In the genomic region with DNA sequence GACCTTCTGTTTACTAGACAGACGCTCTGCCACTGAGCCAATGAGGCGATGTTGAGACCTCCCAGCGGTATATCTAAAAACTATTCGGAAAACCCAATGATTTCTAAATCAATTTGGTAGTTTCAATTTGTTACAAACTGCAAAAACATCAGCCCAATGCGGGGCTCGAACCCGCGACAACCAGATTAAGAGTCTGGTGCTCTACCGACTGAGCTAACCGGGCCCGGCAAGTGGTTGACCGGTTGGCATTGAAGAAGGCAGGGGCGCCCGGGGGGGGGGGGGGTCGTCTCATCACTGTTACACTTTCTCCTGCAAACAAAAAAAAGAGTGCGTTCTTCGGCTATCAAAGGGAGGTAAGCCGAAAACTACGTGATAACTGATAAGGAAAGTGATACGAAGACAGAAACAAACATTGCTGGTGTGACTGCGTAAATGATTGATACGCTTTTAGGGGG, we compare ENCODE assay signal across 2 worm cellular contexts.
TF ChIP-seq lines count a peak whose summit lies in the region.

No protein-coding gene starts in this region.

TF ChIP-seq in whole organism, L4 larva, 104 proteins besides CTCF, POLR2A, EP300 and RAD21 (continued from another document and continues in another):
- TF ChIP-seq nhr-25 (tag; optimal IDR thresholded peaks at IDR 0.05; lab: Kevin White, UChicago; ENCODE audit: borderline replicate concordance, insufficient read depth), result no peak
- peak; percentile 73; the same call in 1 of the 2 replicates for TF ChIP-seq zfp-3 (GFP tag; conservative IDR thresholded peaks at IDR 0.05; lab: Robert Waterston, UW)
- peak; percentile 72; the same call in 1 of the 2 replicates for TF ChIP-seq lim-7 (GFP tag; IDR thresholded peaks at IDR 0.05; lab: Robert Waterston, UW)
- no peak; the same call in 1 of the 2 replicates for TF ChIP-seq Y75B8A.6 (GFP tag; IDR thresholded peaks at IDR 0.05; lab: Robert Waterston, UW)
- TF ChIP-seq aha-1 (tag; lab: Kevin White, UChicago), result peak; percentile 71
- TF ChIP-seq vab-7 (GFP tag; IDR thresholded peaks at IDR 0.05; lab: Robert Waterston, UW), result peak; percentile 84
- TF ChIP-seq ceh-20 (GFP tag; IDR thresholded peaks at IDR 0.05; lab: Robert Waterston, UW), result peak; percentile 59; the same call in 1 of the 2 replicates
- TF ChIP-seq T20F7.1 (GFP tag; optimal IDR thresholded peaks at IDR 0.05; lab: Kevin White, UChicago), result no peak
- no peak for TF ChIP-seq nhr-77 (tag; optimal IDR thresholded peaks at IDR 0.05; lab: Kevin White, UChicago)
- peak; percentile 81 for TF ChIP-seq F26F4.8 (GFP tag; conservative IDR thresholded peaks at IDR 0.05; lab: Robert Waterston, UW)
- TF ChIP-seq madf-5 (GFP tag; IDR thresholded peaks at IDR 0.05; lab: Robert Waterston, UW), result peak; percentile 58 to 81; a peak in 2 of 4 replicates
- TF ChIP-seq ZK546.5 (tag; optimal IDR thresholded peaks at IDR 0.05; lab: Kevin White, UChicago), result no peak
- TF ChIP-seq ceh-28 (tag; optimal IDR thresholded peaks at IDR 0.05; lab: Kevin White, UChicago), result no peak
- TF ChIP-seq nhr-76 (tag; optimal IDR thresholded peaks at IDR 0.05; lab: Kevin White, UChicago), result no peak
- TF ChIP-seq pha-4 (GFP tag; IDR thresholded peaks at IDR 0.05; lab: Robert Waterston, UW), result peak; percentile 85
- TF ChIP-seq pha-4 (tag; optimal IDR thresholded peaks at IDR 0.05; lab: Kevin White, UChicago), result no peak
- no peak; the same call in 1 of the 2 replicates for TF ChIP-seq daf-19 (GFP tag; conservative IDR thresholded peaks at IDR 0.05; lab: Robert Waterston, UW)
- TF ChIP-seq nhr-41 (GFP tag; IDR thresholded peaks at IDR 0.05; lab: Robert Waterston, UW), result 0 out of 2 replicates have a peak, but pooled peaks have one; percentile 45
- TF ChIP-seq cey-2 (tag; optimal IDR thresholded peaks at IDR 0.05; lab: Kevin White, UChicago; ENCODE audit: borderline replicate concordance, insufficient read depth), result no peak
- no peak for TF ChIP-seq snpc-4 (tag; optimal IDR thresholded peaks at IDR 0.05; lab: Kevin White, UChicago)
- TF ChIP-seq hmg-1.1 (GFP tag; IDR thresholded peaks at IDR 0.05; lab: Robert Waterston, UW), result peak; percentile 75; the same call in 1 of the 2 replicates
- TF ChIP-seq arid-1 (GFP tag; conservative IDR thresholded peaks at IDR 0.05; lab: Robert Waterston, UW), result no peak
- TF ChIP-seq ces-1 (GFP tag; optimal IDR thresholded peaks at IDR 0.05; lab: Kevin White, UChicago), result no peak
- TF ChIP-seq dmd-9 (GFP tag; IDR thresholded peaks at IDR 0.05; lab: Robert Waterston, UW), result peak; percentile 78
- no peak for TF ChIP-seq F37D6.2 (tag; optimal IDR thresholded peaks at IDR 0.05; lab: Kevin White, UChicago)
- peak; percentile 53; the same call in 1 of the 2 replicates for TF ChIP-seq saeg-2 (GFP tag; IDR thresholded peaks at IDR 0.05; lab: Robert Waterston, UW)
- peak; percentile 77 for TF ChIP-seq php-3 (GFP tag; IDR thresholded peaks at IDR 0.05; lab: Robert Waterston, UW)
- TF ChIP-seq lin-1 (GFP tag; IDR thresholded peaks at IDR 0.05; lab: Robert Waterston, UW), result 0 out of 2 replicates have a peak, but pooled peaks have one; percentile 65
- TF ChIP-seq nhr-48 (tag; optimal IDR thresholded peaks at IDR 0.05; lab: Kevin White, UChicago), result peak; percentile 4
- TF ChIP-seq nhr-102 (tag; optimal IDR thresholded peaks at IDR 0.05; lab: Kevin White, UChicago), result peak; percentile 50
- TF ChIP-seq fos-1 (tag; optimal IDR thresholded peaks at IDR 0.05; lab: Kevin White, UChicago), result no peak
- peak; percentile 67 for TF ChIP-seq ctbp-1 (GFP tag; IDR thresholded peaks at IDR 0.05; lab: Robert Waterston, UW)
- no peak for TF ChIP-seq lin-39 (tag; optimal IDR thresholded peaks at IDR 0.05; lab: Kevin White, UChicago)
- TF ChIP-seq dmd-6 (GFP tag; IDR thresholded peaks at IDR 0.05; lab: Robert Waterston, UW), result peak; percentile 81
- peak; percentile 37 for TF ChIP-seq mes-2 (tag; optimal IDR thresholded peaks at IDR 0.05; lab: Kevin White, UChicago; ENCODE audit: poor library complexity, severe bottlenecking)
- TF ChIP-seq madf-9 (GFP tag; conservative IDR thresholded peaks at IDR 0.05; lab: Robert Waterston, UW), result peak; percentile 26; the same call in 1 of the 2 replicates
- no peak for TF ChIP-seq daf-8 (GFP tag; IDR thresholded peaks at IDR 0.05; lab: Robert Waterston, UW)
- no peak for TF ChIP-seq fkh-10 (GFP tag; optimal IDR thresholded peaks at IDR 0.05; lab: Kevin White, UChicago)
- TF ChIP-seq set-16 (GFP tag; IDR thresholded peaks at IDR 0.05; lab: Robert Waterston, UW), result peak; percentile 95
- TF ChIP-seq ceh-32 (tag; optimal IDR thresholded peaks at IDR 0.05; lab: Kevin White, UChicago; ENCODE audit: poor library complexity), result no peak
- TF ChIP-seq ZK337.2 (GFP tag; IDR thresholded peaks at IDR 0.05; lab: Robert Waterston, UW), result no peak
- peak; percentile 80; the same call in 1 of the 2 replicates for TF ChIP-seq snpc-1.2 (GFP tag; IDR thresholded peaks at IDR 0.05; lab: Robert Waterston, UW)
- peak; percentile 84 for TF ChIP-seq Y48G9A.11 (GFP tag; IDR thresholded peaks at IDR 0.05; lab: Robert Waterston, UW)
- no peak for TF ChIP-seq ama-1 (optimal IDR thresholded peaks at IDR 0.05; lab: Kevin White, UChicago)
- no peak for TF ChIP-seq nhr-237 (tag; optimal IDR thresholded peaks at IDR 0.05; lab: Kevin White, UChicago)
- TF ChIP-seq zfp-2 (tag; optimal IDR thresholded peaks at IDR 0.05; lab: Kevin White, UChicago), result peak; percentile 6
- no peak for TF ChIP-seq mxl-2 (GFP tag; conservative IDR thresholded peaks at IDR 0.05; lab: Robert Waterston, UW)
- TF ChIP-seq attf-4 (tag; optimal IDR thresholded peaks at IDR 0.05; lab: Kevin White, UChicago), result no peak
- peak; percentile 8 for TF ChIP-seq F49E8.2 (tag; optimal IDR thresholded peaks at IDR 0.05; lab: Kevin White, UChicago; ENCODE audit: borderline replicate concordance)
- TF ChIP-seq zip-11 (GFP tag; IDR thresholded peaks at IDR 0.05; lab: Robert Waterston, UW), result no peak
- TF ChIP-seq nhr-28 (tag; optimal IDR thresholded peaks at IDR 0.05; lab: Kevin White, UChicago), result peak; percentile 68
- TF ChIP-seq nhr-6 (tag; optimal IDR thresholded peaks at IDR 0.05; lab: Kevin White, UChicago), result no peak
- TF ChIP-seq lir-3 (tag; optimal IDR thresholded peaks at IDR 0.05; lab: Kevin White, UChicago), result peak; percentile 48
- no peak for TF ChIP-seq daf-12 (tag; optimal IDR thresholded peaks at IDR 0.05; lab: Kevin White, UChicago)
- TF ChIP-seq unc-62 (GFP tag; optimal IDR thresholded peaks at IDR 0.05 in 1 of 2; lab: Kevin White, UChicago), result no peak
- no peak for TF ChIP-seq unc-62 (tag; optimal IDR thresholded peaks at IDR 0.05; lab: Kevin White, UChicago)
- no peak for TF ChIP-seq skn-1 (tag; optimal IDR thresholded peaks at IDR 0.05; lab: Kevin White, UChicago)
- TF ChIP-seq Y105C5A.15 (GFP tag; IDR thresholded peaks at IDR 0.05; lab: Robert Waterston, UW), result peak; percentile 84; the same call in 1 of the 2 replicates
- no peak for TF ChIP-seq nhr-42 (GFP tag; IDR thresholded peaks at IDR 0.05; lab: Robert Waterston, UW)
- no peak for TF ChIP-seq F10B5.3 (tag; optimal IDR thresholded peaks at IDR 0.05; lab: Kevin White, UChicago)
- peak; percentile 81 for TF ChIP-seq hlh-11 (tag; optimal IDR thresholded peaks at IDR 0.05; lab: Kevin White, UChicago)

TF ChIP-seq in whole organism, late embryonic, 69 proteins besides CTCF, POLR2A, EP300 and RAD21 (continued from another document):
- TF ChIP-seq T23F11.4 (GFP tag; optimal IDR thresholded peaks at IDR 0.05; lab: Kevin White, UChicago) (peak; percentile 26), C08G9.2 (tag; optimal IDR thresholded peaks at IDR 0.05; lab: Kevin White, UChicago) (peak; percentile 12), ahr-1 (tag; optimal IDR thresholded peaks at IDR 0.05; lab: Kevin White, UChicago) (no peak), sox-4 (tag; optimal IDR thresholded peaks at IDR 0.05; lab: Kevin White, UChicago) (peak; percentile 62), mec-3 (tag; optimal IDR thresholded peaks at IDR 0.05; lab: Kevin White, UChicago; ENCODE audit: borderline replicate concordance) (no peak), hlh-13 (GFP tag; optimal IDR thresholded peaks at IDR 0.05; lab: Kevin White, UChicago) (peak; percentile 48), elt-2 (tag; optimal IDR thresholded peaks at IDR 0.05; lab: Kevin White, UChicago) (peak; percentile 97), unc-3 (GFP tag; conservative IDR thresholded peaks at IDR 0.05; lab: Robert Waterston, UW) (peak; percentile 56; the same call in 1 of the 2 replicates), unc-3 (tag; optimal IDR thresholded peaks at IDR 0.05; lab: Kevin White, UChicago) (no peak), tbx-2 (tag; optimal IDR thresholded peaks at IDR 0.05; lab: Kevin White, UChicago) (peak; percentile 8), hlh-15 (tag; optimal IDR thresholded peaks at IDR 0.05; lab: Kevin White, UChicago) (peak; percentile 20), ceh-19 (GFP tag; optimal IDR thresholded peaks at IDR 0.05; lab: Kevin White, UChicago) (peak; percentile 16)
